Fruit fly (Drosophila melanogaster): ENCODE data around the gene CG13403.
A peak's percentile ranks its signal among the peaks of the same experiment; 100 is the strongest.

DNA sequence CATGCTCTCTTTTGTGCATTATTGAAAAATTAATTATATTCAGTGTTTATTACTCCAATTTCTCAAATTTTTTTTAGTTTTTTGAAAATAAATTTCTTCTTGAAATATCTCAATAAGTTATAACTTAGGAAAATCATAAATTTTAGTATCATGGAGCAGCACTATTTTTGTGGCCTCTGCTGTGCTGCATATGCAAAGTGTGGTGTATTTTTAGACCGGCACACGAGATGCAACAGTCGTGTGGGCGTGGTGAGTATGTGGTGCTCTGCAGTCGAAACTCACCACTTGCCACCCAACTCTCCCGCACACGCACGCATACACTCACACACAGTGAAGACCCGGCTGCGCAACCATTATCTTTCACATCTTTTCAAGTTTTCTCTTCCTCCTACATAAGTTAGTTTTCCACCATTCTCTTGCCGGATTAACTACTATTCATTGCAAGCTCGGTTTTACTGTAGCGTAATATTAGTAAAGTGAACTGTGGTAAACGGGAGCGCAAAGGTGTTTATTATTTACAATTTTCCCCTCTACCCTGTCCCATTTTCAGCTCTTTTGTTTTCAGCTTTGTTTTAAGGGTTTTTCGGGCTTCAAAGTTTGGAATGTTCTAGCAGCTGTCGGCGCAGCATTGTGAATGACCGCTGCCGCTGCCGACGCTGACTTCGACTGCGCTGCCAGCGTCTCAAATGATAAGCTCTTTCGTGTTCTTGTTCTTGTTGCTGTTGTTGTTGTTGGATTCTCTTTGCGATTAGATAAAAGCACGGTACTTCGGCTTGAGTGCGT lies 16.8 kb upstream of the CG13403 start:
- TF ChIP-seq tj (GFP tag; optimal IDR thresholded peaks at IDR 0.05) (no peak), CG7101 (tag; optimal IDR thresholded peaks at IDR 0.05) (no peak), bab1 (GFP tag; optimal IDR thresholded peaks at IDR 0.05) (peak; percentile 39), Hr96 (GFP tag; optimal IDR thresholded peaks at IDR 0.05) (peak; percentile 42), kay (GFP tag; ENCODE audit: borderline replicate concordance) (peak; percentile 72), CG5204 (GFP tag; optimal IDR thresholded peaks at IDR 0.05) (no peak), cic (GFP tag; optimal IDR thresholded peaks at IDR 0.05) (no peak), CG1620 (GFP tag; optimal IDR thresholded peaks at IDR 0.05) (no peak), pad (GFP tag; optimal IDR thresholded peaks at IDR 0.05) (peak; percentile 26)

Data from whole organism, adult.